Worm (Caenorhabditis elegans) whole organism, L1 larva: Measurements from ENCODE around the gene srx-98.

ENCODE experiments used
- F16B12.6 ChIP-seq: fragments of 150-350 bp; optimal IDR thresholded peaks from 2 replicates; lab custom pipeline; 2014; ENCODE audit warnings: missing biosample characterization, missing genetic modification characterization
- Y116A8C.19 ChIP-seq: sonication (generic microtip); optimal IDR thresholded peaks from 2 replicates; lab custom pipeline; 2016; ENCODE audit warnings: missing compliant biosample characterization, missing genetic modification characterization, borderline replicate concordance
- aha-1 ChIP-seq: fragments of 150-350 bp; optimal IDR thresholded peaks from 2 replicates; lab custom pipeline; 2014; ENCODE audit warnings: missing biosample characterization, missing genetic modification characterization
- aly-2 ChIP-seq: fragments of 150-350 bp; optimal IDR thresholded peaks from 2 replicates; lab custom pipeline; 2014; ENCODE audit warnings: missing biosample characterization, missing genetic modification characterization
- ama-1 ChIP-seq: fragments of 150-350 bp; optimal IDR thresholded peaks from 2 replicates; lab custom pipeline; 2014
- ceh-63 ChIP-seq: fragments of 200-800 bp; sonication (Bioruptor generic); optimal IDR thresholded peaks from 2 replicates; lab custom pipeline; 2018; ENCODE audit warnings: mild to moderate bottlenecking, missing genetic modification characterization, missing compliant biosample characterization
- ceh-82 ChIP-seq, 3 experiments: fragments of 150-350 bp in 1 of 3; sonication (generic microtip) in 2 of 3; optimal IDR thresholded peaks; 2 replicates each; lab custom pipeline; 2014 to 2017; ENCODE audit warnings: missing biosample characterization in 3 of 3, missing genetic modification characterization in 3 of 3
- ceh-88 ChIP-seq: fragments of 200-800 bp; sonication (Bioruptor generic); IDR thresholded peaks from 2 replicates; pipeline ENCODE4 v1.3.6; 2022; ENCODE audit warnings: missing genetic modification characterization, missing compliant biosample characterization
- ces-1 ChIP-seq: fragments of 150-350 bp; optimal IDR thresholded peaks from 2 replicates; lab custom pipeline; 2014; ENCODE audit warnings: missing biosample characterization, missing genetic modification reagents, missing genetic modification characterization
- efl-1 ChIP-seq, 4 experiments: fragments of 150-350 bp; optimal IDR thresholded peaks in 3 of 4; peaks in 1 of 4; 1 replicate in 1 of 4; 2 replicates in 3 of 4; lab custom pipeline; 2014; ENCODE audit warnings: missing biosample characterization in 2 of 4, missing genetic modification characterization in 2 of 4, missing genetic modification reagents in 2 of 4
- efl-3 ChIP-seq: fragments of 200-800 bp; sonication (Bioruptor generic); optimal IDR thresholded peaks from 2 replicates; lab custom pipeline; 2018; ENCODE audit warnings: mild to moderate bottlenecking, missing genetic modification characterization, missing compliant biosample characterization
- elt-2 ChIP-seq: sonication (generic microtip); optimal IDR thresholded peaks from 2 replicates; lab custom pipeline; 2016; ENCODE audit warnings: missing genetic modification characterization, mild to moderate bottlenecking, inconsistent platforms, missing compliant biosample characterization, missing genetic modification reagents
- fkh-10 ChIP-seq: sonication (generic microtip); optimal IDR thresholded peaks from 2 replicates; lab custom pipeline; 2017; ENCODE audit warnings: missing biosample characterization, missing genetic modification reagents, missing genetic modification characterization
- fkh-4 ChIP-seq: sonication (generic microtip); optimal IDR thresholded peaks from 2 replicates; lab custom pipeline; 2016; ENCODE audit warnings: missing compliant biosample characterization, missing genetic modification characterization, borderline replicate concordance
- grh-1 ChIP-seq: fragments of 200-800 bp; sonication (Bioruptor generic); IDR thresholded peaks from 2 replicates; pipeline ENCODE4 v1.3.6; 2022; ENCODE audit warnings: missing genetic modification reagents, missing genetic modification characterization, missing compliant biosample characterization
- hlh-17 ChIP-seq: fragments of 200-800 bp; sonication (Bioruptor generic); optimal IDR thresholded peaks from 2 replicates; lab custom pipeline; 2018; ENCODE audit warnings: missing genetic modification characterization, mild to moderate bottlenecking, missing compliant biosample characterization, moderate library complexity, borderline replicate concordance
- irx-1 ChIP-seq: sonication (generic microtip); optimal IDR thresholded peaks from 2 replicates; lab custom pipeline; 2016; ENCODE audit warnings: missing genetic modification characterization, missing compliant biosample characterization
- isw-1 ChIP-seq: fragments of 200-800 bp; sonication (Bioruptor generic); IDR thresholded peaks from 2 replicates; pipeline ENCODE4 v1.3.6; 2022; ENCODE audit warnings: missing genetic modification characterization, missing compliant biosample characterization
- lin-39 ChIP-seq: fragments of 150-350 bp; optimal IDR thresholded peaks from 2 replicates; lab custom pipeline; 2014; ENCODE audit warnings: missing biosample characterization, missing genetic modification reagents, missing genetic modification characterization
- lir-3 ChIP-seq: sonication (generic microtip); optimal IDR thresholded peaks from 2 replicates; lab custom pipeline; 2016; ENCODE audit warnings: mild to moderate bottlenecking, missing genetic modification characterization, moderate library complexity, missing compliant biosample characterization; ENCODE audit not compliant: poor library complexity
- lsy-2 ChIP-seq, 2 experiments: fragments of 150-350 bp; optimal IDR thresholded peaks; 2 replicates each; lab custom pipeline; 2014; ENCODE audit warnings: missing biosample characterization in 2 of 2, missing genetic modification characterization in 2 of 2
- mab-9 ChIP-seq: fragments of 200-800 bp; sonication (Bioruptor generic); IDR thresholded peaks from 2 replicates; pipeline ENCODE4 v1.3.6; 2022; ENCODE audit warnings: missing genetic modification reagents, missing genetic modification characterization, missing compliant biosample characterization
- mep-1 ChIP-seq: fragments of 150-350 bp; optimal IDR thresholded peaks from 2 replicates; lab custom pipeline; 2014; ENCODE audit warnings: missing biosample characterization, missing genetic modification characterization
- nhr-19 ChIP-seq: fragments of 200-800 bp; sonication (Bioruptor generic); conservative IDR thresholded peaks from 2 replicates; pipeline ENCODE4 v1.3.6; 2022; ENCODE audit warnings: missing genetic modification characterization, missing compliant biosample characterization
- nhr-20 ChIP-seq: sonication (generic microtip); optimal IDR thresholded peaks from 2 replicates; lab custom pipeline; 2016; ENCODE audit warnings: mild to moderate bottlenecking, missing genetic modification characterization, missing compliant biosample characterization
- nhr-77 ChIP-seq: fragments of 150-350 bp; optimal IDR thresholded peaks from 2 replicates; lab custom pipeline; 2014; ENCODE audit warnings: missing biosample characterization, missing genetic modification characterization
- nhr-84 ChIP-seq: sonication (generic microtip); optimal IDR thresholded peaks from 2 replicates; lab custom pipeline; 2017; ENCODE audit warnings: missing biosample characterization, missing genetic modification characterization
- pag-3 ChIP-seq: sonication (generic microtip); optimal IDR thresholded peaks from 2 replicates; lab custom pipeline; 2017; ENCODE audit warnings: missing genetic modification characterization, mild to moderate bottlenecking, missing compliant biosample characterization, antibody characterized with exemption, borderline replicate concordance; ENCODE audit not compliant: insufficient read depth
- rnt-1 ChIP-seq: sonication (generic microtip); optimal IDR thresholded peaks from 2 replicates; lab custom pipeline; 2016; ENCODE audit warnings: mild to moderate bottlenecking, missing genetic modification characterization, moderate library complexity, missing compliant biosample characterization
- skn-1 ChIP-seq: fragments of 150-350 bp; optimal IDR thresholded peaks from 2 replicates; lab custom pipeline; 2014; ENCODE audit warnings: missing biosample characterization, missing genetic modification characterization
- sox-4 ChIP-seq: sonication (generic microtip); optimal IDR thresholded peaks from 2 replicates; lab custom pipeline; 2016; ENCODE audit warnings: missing genetic modification characterization, missing compliant biosample characterization
- swsn-7 ChIP-seq: sonication (generic microtip); optimal IDR thresholded peaks from 2 replicates; lab custom pipeline; 2016; ENCODE audit warnings: missing genetic modification characterization, missing compliant biosample characterization
- unc-62 ChIP-seq: fragments of 150-350 bp; optimal IDR thresholded peaks from 2 replicates; lab custom pipeline; 2014; ENCODE audit warnings: missing biosample characterization, missing genetic modification reagents, missing genetic modification characterization
- unc-86 ChIP-seq: sonication (generic microtip); optimal IDR thresholded peaks from 2 replicates; lab custom pipeline; 2016; ENCODE audit warnings: missing genetic modification characterization, missing compliant biosample characterization
- unc-98 ChIP-seq: fragments of 200-800 bp; sonication (Bioruptor generic); IDR thresholded peaks from 2 replicates; pipeline ENCODE4 v1.3.6; 2022; ENCODE audit warnings: missing genetic modification characterization, missing compliant biosample characterization
- xbp-1 ChIP-seq: sonication (generic microtip); optimal IDR thresholded peaks from 2 replicates; lab custom pipeline; 2016; ENCODE audit warnings: missing genetic modification characterization, missing compliant biosample characterization
- zag-1 ChIP-seq: fragments of 150-350 bp; optimal IDR thresholded peaks from 2 replicates; lab custom pipeline; 2014; ENCODE audit warnings: missing biosample characterization, missing genetic modification characterization
- ztf-4 ChIP-seq: fragments of 150-350 bp; optimal IDR thresholded peaks from 2 replicates; lab custom pipeline; 2014; ENCODE audit warnings: missing biosample characterization, missing genetic modification characterization

Gene srx-98

DNA sequence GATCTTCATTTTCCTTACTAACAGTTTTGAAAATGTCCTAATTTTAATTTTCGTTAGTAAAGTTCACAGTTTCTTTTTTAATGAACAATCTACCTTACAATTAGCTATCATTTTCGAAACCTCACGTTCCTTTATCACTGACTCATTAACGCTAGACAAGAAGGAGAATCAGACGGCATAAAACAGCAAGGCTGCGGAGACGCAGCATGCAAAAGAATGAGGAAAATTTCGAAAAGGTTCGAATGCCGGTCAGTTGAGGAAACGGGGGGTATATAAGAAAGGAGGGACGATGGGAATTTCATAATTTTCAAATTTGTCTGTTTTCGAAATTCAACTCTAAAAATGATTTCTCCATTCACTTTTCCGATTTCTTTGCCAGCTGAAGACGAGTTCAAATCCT is 8.9 kb downstream of the srx-98 start, which contains the start of gene F19B10.13 (continued):
- no peak for TF ChIP-seq efl-3 (GFP tag; lab: Kevin White, UChicago)
- TF ChIP-seq mep-1 (tag; lab: Kevin White, UChicago), result no peak
- peak; percentile 27 for TF ChIP-seq rnt-1 (tag; lab: Kevin White, UChicago)
- TF ChIP-seq, all 84 proteins: peak for 6

DNA sequence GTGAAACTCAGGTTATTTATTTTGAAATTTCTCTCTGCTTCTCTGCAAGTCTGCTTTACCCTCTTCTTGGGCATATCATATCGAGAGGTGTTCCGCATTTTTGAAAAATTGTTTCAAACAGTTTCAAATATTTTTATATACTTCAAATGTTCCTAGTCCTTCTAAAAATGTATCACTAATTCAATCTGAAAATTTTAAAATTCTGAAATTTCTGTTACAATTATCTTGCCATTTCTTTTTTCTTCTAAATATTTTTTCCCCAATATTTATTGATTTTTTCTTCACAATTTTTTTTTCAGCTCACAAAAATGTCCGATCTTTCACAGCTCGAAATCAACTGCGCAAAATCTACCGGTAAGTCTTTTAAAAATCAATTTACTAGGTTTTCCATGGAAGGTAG is 11.1 kb downstream of the srx-98 start, which contains the start of gene F19B10.4:
Gene F19B10.4, plus strand, starts transcription at position 301 of the 400 bp plus-strand sequence.
- no peak for TF ChIP-seq nhr-84 (tag; lab: Kevin White, UChicago)
- no peak for TF ChIP-seq isw-1 (GFP tag; lab: Robert Waterston, UW)
- no peak for TF ChIP-seq nhr-20 (tag; lab: Kevin White, UChicago)
- no peak for TF ChIP-seq skn-1 (tag; lab: Kevin White, UChicago)
- no peak for TF ChIP-seq ztf-4 (tag; lab: Kevin White, UChicago)
- TF ChIP-seq nhr-19 (GFP tag; lab: Robert Waterston, UW), result no peak
- no peak for TF ChIP-seq fkh-10 (GFP tag; lab: Kevin White, UChicago)
- no peak for TF ChIP-seq mab-9 (GFP tag; lab: Robert Waterston, UW)
- TF ChIP-seq unc-98 (GFP tag; lab: Robert Waterston, UW), result no peak
- no peak for TF ChIP-seq hlh-17 (GFP tag; lab: Kevin White, UChicago)
- no peak for TF ChIP-seq grh-1 (GFP tag; lab: Robert Waterston, UW)
- no peak for TF ChIP-seq xbp-1 (tag; lab: Kevin White, UChicago)
- TF ChIP-seq swsn-7 (tag; lab: Kevin White, UChicago), result no peak

DNA sequence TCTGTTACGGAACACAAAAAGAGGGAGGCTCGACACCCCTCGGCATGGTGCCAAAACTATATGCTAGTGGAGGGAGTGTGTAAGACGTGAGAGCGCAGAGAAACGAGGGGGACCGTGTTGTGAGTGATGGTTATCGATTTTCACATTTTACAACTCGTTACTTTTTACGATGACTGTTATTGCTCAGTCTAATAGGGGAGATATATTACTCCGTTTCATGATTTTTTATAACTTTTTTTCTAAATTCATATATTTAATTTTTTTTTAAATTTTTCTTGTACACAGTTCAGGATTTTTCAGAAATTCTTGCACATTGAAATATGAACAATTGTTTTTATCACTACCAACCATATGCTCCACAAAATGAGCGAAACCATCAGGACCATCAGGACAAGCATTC is 15.5 kb downstream of the srx-98 start, which contains the start of gene F19B10.5:
Gene F19B10.5, plus strand, starts transcription at position 301 of the 400 bp plus-strand sequence.
- TF ChIP-seq lir-3, result no peak
- TF ChIP-seq zag-1 (tag; lab: Kevin White, UChicago), result no peak
- no peak for TF ChIP-seq ces-1 (GFP tag; lab: Kevin White, UChicago)
- no peak for TF ChIP-seq lin-39
- TF ChIP-seq efl-1 (optimal IDR thresholded peaks at IDR 0.05; lab: Kevin White, UChicago), result no peak
- TF ChIP-seq efl-1 (GFP tag; optimal IDR thresholded peaks at IDR 0.05 in 1 of 2; lab: Kevin White, UChicago), result peak in 1 of 2 experiments; percentile 31
- no peak for TF ChIP-seq pag-3
- TF ChIP-seq nhr-77, result no peak
- TF ChIP-seq ama-1, result no peak

DNA sequence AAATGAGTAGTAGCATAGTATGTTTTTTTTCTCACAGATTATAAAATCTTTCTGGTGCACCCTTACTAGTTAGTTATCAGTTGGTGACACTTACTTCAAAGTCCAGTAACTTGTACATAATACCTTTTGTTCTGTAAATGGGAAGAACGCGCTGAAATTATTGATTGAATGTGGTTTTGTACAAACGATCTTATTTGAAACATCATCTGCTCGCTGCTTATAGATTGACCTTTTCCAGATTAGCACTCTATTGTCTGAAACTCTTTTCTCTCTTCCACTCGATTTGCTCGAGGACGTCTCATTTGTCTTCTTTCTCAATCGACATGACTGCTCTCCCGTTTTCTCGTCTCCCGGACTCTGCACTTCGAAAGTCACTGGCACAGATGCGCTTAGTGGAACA is 23.7 kb downstream of the srx-98 start, which contains the start of gene fbxb-33:
Gene fbxb-33, plus strand, starts transcription at position 301 of the 400 bp plus-strand sequence.
- TF ChIP-seq ceh-88 (GFP tag; lab: Robert Waterston, UW) (no peak), irx-1 (no peak), lir-3 (no peak), xbp-1 (tag; lab: Kevin White, UChicago) (no peak), aly-2 (tag; lab: Kevin White, UChicago) (no peak), elt-2 (tag; lab: Kevin White, UChicago) (no peak)

DNA sequence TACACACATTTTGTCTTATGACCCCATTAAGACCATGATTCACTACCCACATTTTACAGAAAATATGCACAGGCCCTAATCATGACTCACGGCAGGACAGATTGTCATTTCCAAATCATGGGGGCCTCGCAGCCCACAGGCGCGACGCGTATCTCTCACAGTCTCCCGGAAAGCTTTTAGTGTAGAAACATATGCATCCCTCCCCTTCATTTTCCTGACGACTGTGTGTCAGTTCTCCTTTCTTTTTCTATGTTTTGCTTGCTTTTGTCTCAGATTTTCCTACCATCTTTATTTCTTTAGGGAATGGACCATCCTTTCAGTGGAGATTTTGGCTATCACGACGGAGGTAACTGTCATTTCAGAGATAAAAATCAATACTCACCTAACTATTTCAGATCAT is 29.7 kb downstream of the srx-98 start, which contains the start of gene M151.1:
Gene M151.1, plus strand, starts transcription at position 301 of the 400 bp plus-strand sequence.
- TF ChIP-seq unc-86 (tag; lab: Kevin White, UChicago) (no peak), swsn-7 (tag; lab: Kevin White, UChicago) (no peak), lsy-2 (tag; optimal IDR thresholded peaks at IDR 0.05; lab: Kevin White, UChicago) (no peak), efl-1 (optimal IDR thresholded peaks at IDR 0.05; lab: Kevin White, UChicago) (no peak), efl-1 (GFP tag; optimal IDR thresholded peaks at IDR 0.05 in 1 of 2; lab: Kevin White, UChicago) (peak in 1 of 2 experiments; percentile 47), sox-4 (no peak)
- TF ChIP-seq, all 84 proteins: peak for 1

DNA sequence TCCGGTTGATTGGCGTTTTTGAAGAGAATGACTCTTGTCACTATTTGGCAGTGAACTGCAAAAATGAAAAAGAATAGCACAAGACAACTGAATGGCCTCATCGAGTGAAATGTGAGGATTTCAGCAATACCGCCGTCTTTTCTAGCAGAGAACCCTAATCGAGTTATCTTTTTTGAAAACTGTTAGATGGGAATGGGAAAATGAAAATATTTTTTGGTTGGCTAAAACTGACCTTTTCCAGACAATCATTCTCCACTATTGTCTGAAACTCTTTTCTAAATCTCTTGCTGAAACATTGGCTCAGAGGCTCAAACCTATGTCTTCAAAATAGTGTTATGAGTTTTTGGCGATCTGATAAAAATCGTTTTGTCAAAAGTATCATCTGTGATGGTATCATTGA is 30.7 kb downstream of the srx-98 start, which contains the start of gene M151.10:
Gene M151.10, minus strand, starts transcription at position 101 of the 400 bp plus-strand sequence.
- no peak for TF ChIP-seq Y116A8C.19 (tag; lab: Kevin White, UChicago)
- no peak for TF ChIP-seq aly-2 (tag; lab: Kevin White, UChicago)
- TF ChIP-seq aha-1 (tag; lab: Kevin White, UChicago), result no peak
- no peak for TF ChIP-seq pag-3
- no peak for TF ChIP-seq ztf-4 (tag; lab: Kevin White, UChicago)
- TF ChIP-seq ama-1, result no peak
- no peak for TF ChIP-seq unc-62 (GFP tag; lab: Kevin White, UChicago)
- TF ChIP-seq ceh-63 (GFP tag; lab: Kevin White, UChicago), result no peak
- no peak for TF ChIP-seq ceh-82 (tag; optimal IDR thresholded peaks at IDR 0.05; lab: Kevin White, UChicago)
- no peak for TF ChIP-seq fkh-10 (GFP tag; lab: Kevin White, UChicago)
- TF ChIP-seq F16B12.6 (tag; lab: Kevin White, UChicago), result no peak
- TF ChIP-seq fkh-4 (tag; lab: Kevin White, UChicago), result no peak
